Worm (Caenorhabditis elegans): ENCODE data around the gene samp-1.

Gene samp-1

ce11 chrII:11347878-11348556 lies 45.3 kb downstream of the samp-1 start, which contains the start of the genes B0491.6 and pigm-1:
Gene B0491.6 (minus strand): TSS chrII:11348343.
Gene pigm-1 (plus strand): TSS chrII:11348445.
- TF ChIP-seq flt-1 (GFP tag; IDR thresholded peaks at IDR 0.05): no peak
- TF ChIP-seq klf-2 (GFP tag; conservative IDR thresholded peaks at IDR 0.05): no peak
- TF ChIP-seq cog-1 (tag; optimal IDR thresholded peaks at IDR 0.05): peak; percentile 72
- TF ChIP-seq tab-1 (GFP tag; IDR thresholded peaks at IDR 0.05): no peak
- no peak for TF ChIP-seq med-1 (GFP tag; optimal IDR thresholded peaks at IDR 0.05; ENCODE audit: insufficient read depth)

- TF ChIP-seq ref-1 (GFP tag; conservative IDR thresholded peaks at IDR 0.05) (no peak), T22C8.4 (GFP tag; IDR thresholded peaks at IDR 0.05) (no peak), tab-1 (GFP tag; IDR thresholded peaks at IDR 0.05) (no peak), ztf-29 (GFP tag; IDR thresholded peaks at IDR 0.05) (no peak), flt-1 (GFP tag; IDR thresholded peaks at IDR 0.05) (no peak), cog-1 (tag; optimal IDR thresholded peaks at IDR 0.05) (no peak), med-1 (GFP tag; optimal IDR thresholded peaks at IDR 0.05; ENCODE audit: insufficient read depth) (no peak)
These were observed 47.2 kb downstream of the samp-1 start, which contains the start of gene dph-5 for ce11 chrII:11349892-11350291. Gene dph-5 (plus strand): TSS chrII:11350192.

ce11 chrII:11351599-11351998 lies 48.9 kb downstream of the samp-1 start, which contains the start of gene clh-2:
Gene clh-2 (plus strand): TSS chrII:11351899.
- TF ChIP-seq ztf-23 (GFP tag; IDR thresholded peaks at IDR 0.05) (no peak), klf-2 (GFP tag; conservative IDR thresholded peaks at IDR 0.05) (no peak), cog-1 (tag; optimal IDR thresholded peaks at IDR 0.05) (no peak), ref-1 (GFP tag; conservative IDR thresholded peaks at IDR 0.05) (no peak), ztf-29 (GFP tag; IDR thresholded peaks at IDR 0.05) (no peak), med-1 (GFP tag; optimal IDR thresholded peaks at IDR 0.05; ENCODE audit: insufficient read depth) (no peak), flt-1 (GFP tag; IDR thresholded peaks at IDR 0.05) (no peak), T22C8.4 (GFP tag; IDR thresholded peaks at IDR 0.05) (no peak), tab-1 (GFP tag; IDR thresholded peaks at IDR 0.05) (no peak)

ce11 chrII:11353471-11353870 lies 50.8 kb downstream of the samp-1 start:
- TF ChIP-seq tab-1 (GFP tag; IDR thresholded peaks at IDR 0.05): no peak
- TF ChIP-seq ztf-29 (GFP tag; IDR thresholded peaks at IDR 0.05): no peak
- no peak for TF ChIP-seq cog-1 (tag; optimal IDR thresholded peaks at IDR 0.05)
- no peak for TF ChIP-seq med-1 (GFP tag; optimal IDR thresholded peaks at IDR 0.05; ENCODE audit: insufficient read depth)
- TF ChIP-seq ztf-23 (GFP tag; IDR thresholded peaks at IDR 0.05): no peak
- no peak for TF ChIP-seq klf-2 (GFP tag; conservative IDR thresholded peaks at IDR 0.05)
- no peak for TF ChIP-seq T22C8.4 (GFP tag; IDR thresholded peaks at IDR 0.05)
- TF ChIP-seq ref-1 (GFP tag; conservative IDR thresholded peaks at IDR 0.05): no peak
- no peak for TF ChIP-seq flt-1 (GFP tag; IDR thresholded peaks at IDR 0.05)

All from whole organism, midembryonic.